Fruit fly (Drosophila melanogaster): ENCODE measurements around the gene CG34150.

Gene CG34150

dm6 chr3R:24787042-24787565 lies 27.0 kb upstream of the CG34150 start, which contains the start of gene CG5805 (continued):
- TF ChIP-seq vri (GFP tag; optimal IDR thresholded peaks at IDR 0.05) = peak; percentile 98
- TF ChIP-seq CG6276 (GFP tag; optimal IDR thresholded peaks at IDR 0.05) = no peak
- peak; percentile 31 for TF ChIP-seq Sox102F (GFP tag; optimal IDR thresholded peaks at IDR 0.05)
- peak; percentile 66 for TF ChIP-seq CG34406 (GFP tag; optimal IDR thresholded peaks at IDR 0.05)
- TF ChIP-seq fd85E (GFP tag; optimal IDR thresholded peaks at IDR 0.05) = no peak
- no peak for TF ChIP-seq Lpt (GFP tag; optimal IDR thresholded peaks at IDR 0.05)
- TF ChIP-seq Hr4 (GFP tag; optimal IDR thresholded peaks at IDR 0.05) = peak; percentile 35
- peak; percentile 43 for TF ChIP-seq Blimp-1 (GFP tag; optimal IDR thresholded peaks at IDR 0.05)
- TF ChIP-seq Smox (GFP tag; optimal IDR thresholded peaks at IDR 0.05) = peak; percentile 74
- TF ChIP-seq lz (GFP tag; optimal IDR thresholded peaks at IDR 0.05) = peak; percentile 70
- TF ChIP-seq CG9139 (GFP tag; optimal IDR thresholded peaks at IDR 0.05) = no peak
- no peak for TF ChIP-seq Gug (GFP tag; IDR thresholded peaks at IDR 0.05)
- TF ChIP-seq CG6163 (GFP tag; IDR thresholded peaks at IDR 0.05) = peak; percentile 82
- peak; percentile 70 for TF ChIP-seq achi (GFP tag; optimal IDR thresholded peaks at IDR 0.05)
- TF ChIP-seq CG6792 (GFP tag; optimal IDR thresholded peaks at IDR 0.05) = peak; percentile 31
- peak; percentile 36 for TF ChIP-seq Eip75B (GFP tag; optimal IDR thresholded peaks at IDR 0.05)
- TF ChIP-seq CG7368 (GFP tag; optimal IDR thresholded peaks at IDR 0.05) = peak; percentile 52
- TF ChIP-seq CG8319 (GFP tag; optimal IDR thresholded peaks at IDR 0.05) = peak; percentile 62
- TF ChIP-seq CG10631 (GFP tag; optimal IDR thresholded peaks at IDR 0.05) = no peak
- TF ChIP-seq Hr38 (GFP tag; optimal IDR thresholded peaks at IDR 0.05) = no peak
- TF ChIP-seq Hr39 (GFP tag; optimal IDR thresholded peaks at IDR 0.05) = peak; percentile 72
- TF ChIP-seq CG8119 (GFP tag; IDR thresholded peaks at IDR 0.05) = no peak

- TF ChIP-seq Hr38 (GFP tag; optimal IDR thresholded peaks at IDR 0.05) (no peak), Sox15 (GFP tag; optimal IDR thresholded peaks at IDR 0.05) (no peak), CG16779 (tag; optimal IDR thresholded peaks at IDR 0.05) (no peak), net (GFP tag; optimal IDR thresholded peaks at IDR 0.05) (no peak), CG6854 (GFP tag; optimal IDR thresholded peaks at IDR 0.05) (no peak), CG3919 (GFP tag; optimal IDR thresholded peaks at IDR 0.05) (no peak), eg (GFP tag; IDR thresholded peaks at IDR 0.05) (no peak), CG9139 (GFP tag; optimal IDR thresholded peaks at IDR 0.05) (no peak), acj6 (GFP tag; optimal IDR thresholded peaks at IDR 0.05) (no peak)
Observed at dm6 chr3R:24787734-24788133, 26.3 kb upstream of the CG34150 start, which contains the start of gene Ets96B. Gene Ets96B, plus strand, starts transcription at chr3R:24788054.

- TF ChIP-seq CG8119 (GFP tag; IDR thresholded peaks at IDR 0.05) = no peak
Observed at dm6 chr3R:24790036-24790435, 24.0 kb upstream of the CG34150 start, which contains the start of gene CG13634. Gene CG13634, minus strand, starts transcription at chr3R:24790136.

dm6 chr3R:24798595-24798994 lies 15.5 kb upstream of the CG34150 start:
- no peak for TF ChIP-seq CG6808 (GFP tag; optimal IDR thresholded peaks at IDR 0.05)
- TF ChIP-seq CG8119 (GFP tag; IDR thresholded peaks at IDR 0.05) = peak; percentile 34; the same call in 2 of the 3 replicates

- TF ChIP-seq vri (GFP tag; optimal IDR thresholded peaks at IDR 0.05) (peak; percentile 19), CG16779 (tag; optimal IDR thresholded peaks at IDR 0.05) (no peak)
Observed at dm6 chr3R:24799503-24799902, 14.6 kb upstream of the CG34150 start, which contains the start of gene Ude. Gene Ude, minus strand, starts transcription at chr3R:24799668.

- no peak for TF ChIP-seq CG4318 (GFP tag; optimal IDR thresholded peaks at IDR 0.05)
- TF ChIP-seq CG10631 (GFP tag; optimal IDR thresholded peaks at IDR 0.05) = no peak
- TF ChIP-seq cyc (GFP tag; optimal IDR thresholded peaks at IDR 0.05) = no peak
- TF ChIP-seq vri (GFP tag; optimal IDR thresholded peaks at IDR 0.05) = no peak
Observed at dm6 chr3R:24805048-24805447, 9.0 kb upstream of the CG34150 start, which contains the start of gene polybromo. Gene polybromo, minus strand, starts transcription at chr3R:24805259.
